Fruit fly (Drosophila melanogaster) whole organism, embryonic: ENCODE results near the gene CG1092.

ENCODE experiments used
- CG11085 ChIP-seq: fragments of 200-800 bp; sonication (Bioruptor generic); IDR thresholded peaks from 2 replicates; pipeline ENCODE4 v1.3.6; 2022; ENCODE audit warnings: missing biosample characterization, missing genetic modification characterization
- CG18599 ChIP-seq: fragments of 200-800 bp; sonication (Bioruptor generic); optimal IDR thresholded peaks from 3 replicates; lab custom pipeline; 2017; ENCODE audit warnings: missing biosample characterization, missing genetic modification characterization, mild to moderate bottlenecking, moderate library complexity, missing genetic modification reagents
- CG6175 ChIP-seq: fragments of 200-800 bp; sonication (Bioruptor generic); IDR thresholded peaks from 3 replicates; pipeline ENCODE4 v1.3.6; 2022; ENCODE audit warnings: missing biosample characterization, missing genetic modification characterization
- CG8478 ChIP-seq: fragments of >200 bp; optimal IDR thresholded peaks from 2 replicates; lab custom pipeline; 2018
- Deaf1 ChIP-seq: fragments of 200-800 bp; optimal IDR thresholded peaks from 3 replicates; lab custom pipeline; 2019; ENCODE audit warnings: missing biosample characterization, mild to moderate bottlenecking, missing genetic modification characterization, moderate library complexity
- HLH54F ChIP-seq: fragments of 200-800 bp; sonication (Bioruptor generic); optimal IDR thresholded peaks from 3 replicates; lab custom pipeline; 2016; ENCODE audit warnings: missing biosample characterization, missing genetic modification characterization
- ara ChIP-seq: fragments of 200-800 bp; sonication (Bioruptor generic); IDR thresholded peaks from 2 replicates; pipeline ENCODE4 v1.3.6; 2022; ENCODE audit warnings: missing biosample characterization, missing genetic modification characterization
- dysf ChIP-seq: fragments of 200-800 bp; sonication (Bioruptor generic); IDR thresholded peaks from 3 replicates; pipeline ENCODE4 v1.3.6; 2022; ENCODE audit warnings: missing biosample characterization, missing genetic modification characterization
- sisA ChIP-seq: fragments of 200-800 bp; sonication (Bioruptor generic); IDR thresholded peaks from 2 replicates; pipeline ENCODE4 v1.3.6; 2022; ENCODE audit warnings: missing biosample characterization, missing genetic modification characterization

DNA sequence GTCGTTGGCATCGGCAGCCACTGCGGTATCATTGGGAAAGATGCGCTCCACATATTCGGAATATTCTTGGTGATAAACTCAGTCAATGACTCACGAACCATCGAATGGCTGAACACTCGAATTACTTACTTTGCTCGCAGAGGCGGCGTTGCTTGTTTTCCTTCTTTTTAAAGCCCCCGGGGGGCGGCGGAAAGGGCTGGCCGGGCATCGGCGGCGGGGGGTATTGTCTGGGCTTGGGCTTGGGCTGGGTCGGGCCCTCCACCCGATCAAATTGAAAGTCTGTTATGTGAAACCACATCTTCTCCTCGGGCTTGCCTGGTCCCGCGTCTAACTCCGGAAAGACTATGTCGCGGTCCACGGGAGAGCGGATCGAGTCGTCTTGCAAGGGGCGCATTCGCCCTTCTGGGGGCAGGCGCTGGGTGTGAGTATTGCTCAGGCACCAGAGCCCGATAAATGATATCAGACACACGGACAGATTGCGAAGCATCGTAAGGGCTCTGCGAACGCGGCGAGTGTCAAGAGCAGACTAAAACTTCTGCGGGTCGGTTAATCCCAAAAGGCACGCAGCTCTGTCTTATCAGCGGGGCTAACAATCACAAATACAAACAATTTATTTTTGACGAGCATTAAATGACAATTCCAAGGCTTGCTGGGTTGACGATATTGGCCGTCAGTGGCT, 24.2 kb upstream of the CG1092 start, which contains the start of gene CG14642:
- no peak for TF ChIP-seq CG18599
- no peak for TF ChIP-seq HLH54F (GFP tag; lab: Kevin White, UChicago)
- no peak for TF ChIP-seq CG11085 (GFP tag; lab: Robert Waterston, UW)
- no peak for TF ChIP-seq ara (GFP tag; lab: Robert Waterston, UW)
- no peak for TF ChIP-seq CG8478 (lab: Kevin White, UChicago)
- TF ChIP-seq CG6175 (GFP tag; lab: Robert Waterston, UW) = no peak
- no peak for TF ChIP-seq dysf (GFP tag; lab: Robert Waterston, UW)
- no peak for TF ChIP-seq sisA
- no peak for TF ChIP-seq Deaf1
